Worm (Caenorhabditis elegans) whole organism, mixed stage, embryonic: Measurements from ENCODE around the gene F36D4.1.

ENCODE experiments used
- M03D4.4 ChIP-seq: sonication (generic microtip); optimal IDR thresholded peaks from 2 replicates; lab custom pipeline; 2017; ENCODE audit warnings: mild to moderate bottlenecking, missing genetic modification characterization, missing compliant biosample characterization
- bed-3 ChIP-seq: fragments of 200-800 bp; sonication (Bioruptor generic); optimal IDR thresholded peaks from 3 replicates; lab custom pipeline; 2018; ENCODE audit warnings: mild to moderate bottlenecking, missing genetic modification characterization, moderate library complexity, missing compliant biosample characterization
- blmp-1 ChIP-seq: fragments of 150-350 bp; optimal IDR thresholded peaks from 2 replicates; lab custom pipeline; 2014; ENCODE audit warnings: missing biosample characterization, missing genetic modification characterization
- ceh-39 ChIP-seq: fragments of 150-350 bp; optimal IDR thresholded peaks from 2 replicates; lab custom pipeline; 2014; ENCODE audit warnings: missing biosample characterization, missing genetic modification characterization
- ceh-43 ChIP-seq: fragments of 200-800 bp; sonication (Bioruptor generic); optimal IDR thresholded peaks from 2 replicates; lab custom pipeline; 2018; ENCODE audit warnings: mild to moderate bottlenecking, missing genetic modification characterization, moderate library complexity, missing compliant biosample characterization
- ces-1 ChIP-seq: fragments of 150-350 bp; optimal IDR thresholded peaks from 2 replicates; lab custom pipeline; 2014; ENCODE audit warnings: missing biosample characterization, missing genetic modification reagents, missing genetic modification characterization
- cnd-1 ChIP-seq: fragments of 200-800 bp; sonication (Bioruptor generic); optimal IDR thresholded peaks from 2 replicates; lab custom pipeline; 2018; ENCODE audit warnings: mild to moderate bottlenecking, missing genetic modification characterization, missing compliant biosample characterization
- drap-1 ChIP-seq: fragments of 200-800 bp; sonication (Bioruptor generic); optimal IDR thresholded peaks from 3 replicates; lab custom pipeline; 2018; ENCODE audit warnings: mild to moderate bottlenecking, missing genetic modification characterization, missing compliant biosample characterization
- elt-1 ChIP-seq: sonication (generic microtip); optimal IDR thresholded peaks from 2 replicates; lab custom pipeline; 2017; ENCODE audit warnings: missing genetic modification characterization, mild to moderate bottlenecking, missing compliant biosample characterization, antibody characterized with exemption, moderate library complexity, borderline replicate concordance; ENCODE audit not compliant: insufficient read depth
- elt-3 ChIP-seq: fragments of 150-350 bp; optimal IDR thresholded peaks from 2 replicates; lab custom pipeline; 2014; ENCODE audit warnings: missing biosample characterization, missing genetic modification characterization
- flh-1 ChIP-seq: fragments of 200-800 bp; sonication (Bioruptor generic); optimal IDR thresholded peaks from 2 replicates; lab custom pipeline; 2018; ENCODE audit warnings: mild to moderate bottlenecking, missing genetic modification characterization, moderate library complexity, missing compliant biosample characterization
- lin-13 ChIP-seq: fragments of 150-350 bp; optimal IDR thresholded peaks from 2 replicates; lab custom pipeline; 2014; ENCODE audit warnings: missing biosample characterization, missing genetic modification characterization
- lin-32 ChIP-seq: fragments of 200-800 bp; sonication (Bioruptor generic); optimal IDR thresholded peaks from 2 replicates; lab custom pipeline; 2018; ENCODE audit warnings: mild to moderate bottlenecking, missing genetic modification characterization, missing compliant biosample characterization
- lsy-2 ChIP-seq: fragments of 150-350 bp; optimal IDR thresholded peaks from 2 replicates; lab custom pipeline; 2014; ENCODE audit warnings: missing biosample characterization, missing genetic modification characterization
- mab-5 ChIP-seq: fragments of 150-350 bp; optimal IDR thresholded peaks from 2 replicates; lab custom pipeline; 2014; ENCODE audit warnings: missing biosample characterization, missing genetic modification characterization
- mep-1 ChIP-seq: fragments of 150-350 bp; optimal IDR thresholded peaks from 2 replicates; lab custom pipeline; 2017; ENCODE audit warnings: missing biosample characterization, missing genetic modification reagents, missing genetic modification characterization, inconsistent platforms
- mls-2 ChIP-seq: sonication (generic microtip); optimal IDR thresholded peaks from 2 replicates; lab custom pipeline; 2016; ENCODE audit warnings: mild to moderate bottlenecking, missing genetic modification characterization, moderate library complexity, missing compliant biosample characterization
- nhr-12 ChIP-seq: fragments of 150-350 bp; optimal IDR thresholded peaks from 2 replicates; lab custom pipeline; 2014; ENCODE audit warnings: missing biosample characterization, missing genetic modification characterization
- nhr-237 ChIP-seq: fragments of 150-350 bp; optimal IDR thresholded peaks from 2 replicates; lab custom pipeline; 2014; ENCODE audit warnings: missing biosample characterization, missing genetic modification characterization
- nhr-28 ChIP-seq: fragments of 150-350 bp; optimal IDR thresholded peaks from 2 replicates; lab custom pipeline; 2014; ENCODE audit warnings: missing biosample characterization, missing genetic modification characterization
- nhr-76 ChIP-seq: sonication (generic microtip); optimal IDR thresholded peaks from 2 replicates; lab custom pipeline; 2017; ENCODE audit warnings: missing biosample characterization, missing genetic modification characterization
- snpc-4 ChIP-seq: fragments of 150-350 bp; optimal IDR thresholded peaks from 2 replicates; lab custom pipeline; 2014; ENCODE audit warnings: missing biosample characterization, missing genetic modification characterization
- sptf-1 ChIP-seq: sonication (generic microtip); optimal IDR thresholded peaks from 2 replicates; lab custom pipeline; 2017; ENCODE audit warnings: mild to moderate bottlenecking, missing genetic modification characterization, moderate library complexity, missing compliant biosample characterization
- tbx-8 ChIP-seq: fragments of 200-800 bp; sonication (Bioruptor generic); optimal IDR thresholded peaks from 2 replicates; lab custom pipeline; 2018; ENCODE audit warnings: mild to moderate bottlenecking, missing genetic modification characterization, moderate library complexity, missing compliant biosample characterization
- unc-120 ChIP-seq: sonication (generic microtip); optimal IDR thresholded peaks from 2 replicates; lab custom pipeline; 2017; ENCODE audit warnings: missing genetic modification characterization, missing compliant biosample characterization; ENCODE audit not compliant: poor library complexity, severe bottlenecking
- unc-39 ChIP-seq: fragments of 150-350 bp; optimal IDR thresholded peaks from 2 replicates; lab custom pipeline; 2014; ENCODE audit warnings: missing biosample characterization, missing genetic modification characterization
- zip-8 ChIP-seq: fragments of 150-350 bp; optimal IDR thresholded peaks from 2 replicates; lab custom pipeline; 2014; ENCODE audit warnings: missing biosample characterization, missing genetic modification characterization
- ztf-11 ChIP-seq: fragments of 150-350 bp; optimal IDR thresholded peaks from 2 replicates; lab custom pipeline; 2014; ENCODE audit warnings: missing biosample characterization, missing genetic modification characterization

The F36D4.1 gene

ce11 chrV:9457535-9457934 lies 40.8 kb downstream of the F36D4.1 start:
- no peak for TF ChIP-seq nhr-76 (tag; lab: Kevin White, UChicago)
- no peak for TF ChIP-seq lin-32
- TF ChIP-seq mab-5 (tag; lab: Kevin White, UChicago), result no peak
- no peak for TF ChIP-seq mls-2 (tag; lab: Kevin White, UChicago)
- TF ChIP-seq ceh-43 (GFP tag; lab: Kevin White, UChicago), result no peak
- no peak for TF ChIP-seq ces-1 (GFP tag; lab: Kevin White, UChicago)
- no peak for TF ChIP-seq ztf-11 (tag; lab: Kevin White, UChicago)
- no peak for TF ChIP-seq lin-13
- no peak for TF ChIP-seq cnd-1 (tag; lab: Kevin White, UChicago)
- no peak for TF ChIP-seq lsy-2
- TF ChIP-seq nhr-237, result no peak
- no peak for TF ChIP-seq bed-3 (GFP tag; lab: Kevin White, UChicago)

ce11 chrV:9462605-9463004 lies 45.9 kb downstream of the F36D4.1 start, which contains the start of gene F07D3.3:
Gene F07D3.3 (minus strand): TSS chrV:9462705.
- no peak for TF ChIP-seq nhr-76 (tag; lab: Kevin White, UChicago)
- no peak for TF ChIP-seq nhr-237
- no peak for TF ChIP-seq drap-1 (GFP tag; lab: Kevin White, UChicago)
- TF ChIP-seq unc-120 (tag; lab: Kevin White, UChicago), result no peak
- no peak for TF ChIP-seq ztf-11 (tag; lab: Kevin White, UChicago)
- TF ChIP-seq mab-5 (tag; lab: Kevin White, UChicago), result no peak
- no peak for TF ChIP-seq zip-8
- no peak for TF ChIP-seq mep-1 (tag; lab: Kevin White, UChicago)
- TF ChIP-seq M03D4.4 (tag; lab: Kevin White, UChicago), result no peak
- TF ChIP-seq, all 35 proteins: peak for 0

ce11 chrV:9465529-9465928 lies 48.8 kb downstream of the F36D4.1 start:
- no peak for TF ChIP-seq nhr-28
- TF ChIP-seq blmp-1, result no peak
- no peak for TF ChIP-seq nhr-76 (tag; lab: Kevin White, UChicago)
- TF ChIP-seq sptf-1 (tag; lab: Kevin White, UChicago), result no peak
- TF ChIP-seq nhr-237, result no peak
- no peak for TF ChIP-seq snpc-4 (tag; lab: Kevin White, UChicago)
- no peak for TF ChIP-seq drap-1 (GFP tag; lab: Kevin White, UChicago)
- no peak for TF ChIP-seq lin-32
- TF ChIP-seq flh-1 (GFP tag; lab: Kevin White, UChicago), result no peak
- no peak for TF ChIP-seq ceh-39 (tag; lab: Kevin White, UChicago)
- TF ChIP-seq tbx-8, result no peak
- no peak for TF ChIP-seq elt-1 (tag; lab: Kevin White, UChicago)
- no peak for TF ChIP-seq unc-39
- TF ChIP-seq mep-1 (tag; lab: Kevin White, UChicago), result no peak
- no peak for TF ChIP-seq elt-3 (tag; lab: Kevin White, UChicago)
- TF ChIP-seq ceh-43 (GFP tag; lab: Kevin White, UChicago), result no peak
- no peak for TF ChIP-seq nhr-12 (tag; lab: Kevin White, UChicago)
- TF ChIP-seq ces-1 (GFP tag; lab: Kevin White, UChicago), result no peak
- TF ChIP-seq cnd-1 (tag; lab: Kevin White, UChicago), result no peak
- TF ChIP-seq M03D4.4 (tag; lab: Kevin White, UChicago), result no peak
